Worm (Caenorhabditis elegans) whole organism, young adult: Measurements from ENCODE around the gene F14D7.3.

Experiments
- B0336.3 ChIP-seq: fragments of 200-800 bp; sonication (Bioruptor generic); IDR thresholded peaks from 2 replicates; pipeline ENCODE4 v1.3.6; 2022; ENCODE audit warnings: missing genetic modification characterization, missing compliant biosample characterization
- C17E4.6 ChIP-seq: fragments of 200-800 bp; sonication (Bioruptor generic); IDR thresholded peaks from 2 replicates; pipeline ENCODE4 v1.3.6; 2022; ENCODE audit warnings: missing genetic modification reagents, missing genetic modification characterization, missing compliant biosample characterization
- D2030.7 ChIP-seq: fragments of 200-800 bp; sonication (Bioruptor generic); IDR thresholded peaks from 2 replicates; pipeline ENCODE4 v1.3.6; 2022; ENCODE audit warnings: missing genetic modification reagents, missing genetic modification characterization, missing compliant biosample characterization
- F10E7.11 ChIP-seq: sonication (generic microtip); optimal IDR thresholded peaks from 2 replicates; lab custom pipeline; 2017; ENCODE audit warnings: mild to moderate bottlenecking, missing genetic modification characterization, moderate library complexity, missing compliant biosample characterization
- F57A8.1 ChIP-seq: fragments of 200-800 bp; sonication (Bioruptor generic); optimal IDR thresholded peaks from 2 replicates; lab custom pipeline; 2018; ENCODE audit warnings: mild to moderate bottlenecking, missing genetic modification characterization, moderate library complexity, missing compliant biosample characterization
- T07F8.4 ChIP-seq: sonication (generic microtip); optimal IDR thresholded peaks from 2 replicates; lab custom pipeline; 2016; ENCODE audit warnings: mild to moderate bottlenecking, missing genetic modification characterization, moderate library complexity, missing compliant biosample characterization
- Y67H2A.10 ChIP-seq: fragments of 200-800 bp; sonication (Bioruptor generic); conservative IDR thresholded peaks from 2 replicates; pipeline ENCODE4 v1.3.6; 2022; ENCODE audit warnings: missing genetic modification reagents, missing genetic modification characterization, missing compliant biosample characterization
- akir-1 ChIP-seq: fragments of 200-800 bp; sonication (Bioruptor generic); optimal IDR thresholded peaks from 2 replicates; lab custom pipeline; 2018; ENCODE audit warnings: mild to moderate bottlenecking, missing genetic modification characterization, moderate library complexity, missing compliant biosample characterization
- athp-1 ChIP-seq: sonication (generic microtip); optimal IDR thresholded peaks from 2 replicates; lab custom pipeline; 2017; ENCODE audit warnings: mild to moderate bottlenecking, missing genetic modification characterization, missing compliant biosample characterization
- attf-5 ChIP-seq: fragments of 200-800 bp; sonication (Bioruptor generic); optimal IDR thresholded peaks from 2 replicates; lab custom pipeline; 2018; ENCODE audit warnings: mild to moderate bottlenecking, missing genetic modification characterization, missing compliant biosample characterization
- ccch-3 ChIP-seq: fragments of 200-800 bp; sonication (Bioruptor generic); optimal IDR thresholded peaks from 2 replicates; lab custom pipeline; 2018; ENCODE audit warnings: mild to moderate bottlenecking, missing genetic modification characterization, missing compliant biosample characterization
- cebp-1 ChIP-seq, 2 experiments: fragments of 200-800 bp in 1 of 2; sonication (Bioruptor generic) in 1 of 2; sonication (generic microtip) in 1 of 2; IDR thresholded peaks in 1 of 2; optimal IDR thresholded peaks in 1 of 2; 2 replicates each; pipeline versions ENCODE4 v1.3.6 to Lab custom; 2017 to 2022; ENCODE audit warnings: missing compliant biosample characterization in 2 of 2, missing genetic modification characterization in 2 of 2, mild to moderate bottlenecking in 1 of 2, missing genetic modification reagents in 1 of 2, moderate library complexity in 1 of 2
- ceh-27 ChIP-seq: fragments of 200-800 bp; sonication (Bioruptor generic); optimal IDR thresholded peaks from 2 replicates; lab custom pipeline; 2018; ENCODE audit warnings: mild to moderate bottlenecking, missing genetic modification characterization, moderate library complexity, missing compliant biosample characterization
- ceh-79 ChIP-seq: sonication (generic microtip); optimal IDR thresholded peaks from 2 replicates; lab custom pipeline; 2017; ENCODE audit warnings: mild to moderate bottlenecking, missing genetic modification characterization, missing compliant biosample characterization
- dpff-1 ChIP-seq: sonication (generic microtip); optimal IDR thresholded peaks from 2 replicates; lab custom pipeline; 2017; ENCODE audit warnings: mild to moderate bottlenecking, missing genetic modification characterization, missing compliant biosample characterization
- dpl-1 ChIP-seq: fragments of 150-350 bp; optimal IDR thresholded peaks from 2 replicates; lab custom pipeline; 2014; ENCODE audit warnings: missing biosample characterization, missing genetic modification reagents, missing genetic modification characterization
- egl-44 ChIP-seq: fragments of 200-800 bp; sonication (Bioruptor generic); IDR thresholded peaks from 2 replicates; pipeline ENCODE4 v1.3.6; 2022; ENCODE audit warnings: missing genetic modification reagents, missing genetic modification characterization, missing compliant biosample characterization
- egrh-3 ChIP-seq: fragments of 200-800 bp; sonication (Bioruptor generic); IDR thresholded peaks from 2 replicates; pipeline ENCODE4 v1.3.6; 2022; ENCODE audit warnings: missing genetic modification reagents, missing genetic modification characterization, missing compliant biosample characterization
- gei-17 ChIP-seq: fragments of 200-800 bp; sonication (Bioruptor generic); optimal IDR thresholded peaks from 2 replicates; lab custom pipeline; 2018; ENCODE audit warnings: mild to moderate bottlenecking, missing genetic modification characterization, missing compliant biosample characterization
- hrde-1 ChIP-seq: sonication (generic microtip); optimal IDR thresholded peaks from 2 replicates; lab custom pipeline; 2016; ENCODE audit warnings: missing genetic modification characterization, mild to moderate bottlenecking, missing compliant biosample characterization, moderate library complexity, missing genotype, missing genetic modification reagents, borderline replicate concordance
- lag-1 ChIP-seq: fragments of 200-800 bp; sonication (Bioruptor generic); IDR thresholded peaks from 2 replicates; pipeline ENCODE4 v1.3.6; 2022; ENCODE audit warnings: missing genetic modification reagents, missing genetic modification characterization, missing compliant biosample characterization
- let-607 ChIP-seq, 2 experiments: fragments of 200-800 bp in 1 of 2; sonication (Bioruptor generic) in 1 of 2; sonication (generic microtip) in 1 of 2; optimal IDR thresholded peaks; 2 replicates each; lab custom pipeline; 2016 to 2018; ENCODE audit warnings: mild to moderate bottlenecking in 2 of 2, missing compliant biosample characterization in 2 of 2, missing genetic modification characterization in 2 of 2, moderate library complexity in 2 of 2, missing genotype in 1 of 2
- lin-35 ChIP-seq, 3 experiments: fragments of 150-350 bp in 2 of 3; sonication (generic microtip) in 1 of 3; optimal IDR thresholded peaks; 2 replicates each; lab custom pipeline; 2014 to 2018; ENCODE audit warnings: missing biosample characterization in 3 of 3, missing genetic modification characterization in 3 of 3, missing genetic modification reagents in 3 of 3
- lsy-27 ChIP-seq: sonication (generic microtip); optimal IDR thresholded peaks from 2 replicates; lab custom pipeline; 2017; ENCODE audit warnings: missing genetic modification characterization, mild to moderate bottlenecking, missing compliant biosample characterization, antibody characterized with exemption, missing genotype, borderline replicate concordance; ENCODE audit not compliant: insufficient read depth
- madf-3 ChIP-seq: fragments of 200-800 bp; sonication (Bioruptor generic); IDR thresholded peaks from 2 replicates; pipeline ENCODE4 v1.3.6; 2022; ENCODE audit warnings: missing genetic modification reagents, missing genetic modification characterization, missing compliant biosample characterization
- nfyb-1 ChIP-seq: fragments of 200-800 bp; sonication (Bioruptor generic); IDR thresholded peaks from 2 replicates; pipeline ENCODE4 v1.3.6; 2022; ENCODE audit warnings: missing genetic modification reagents, missing genetic modification characterization, missing compliant biosample characterization
- nhr-120 ChIP-seq: fragments of 200-800 bp; sonication (Bioruptor generic); IDR thresholded peaks from 2 replicates; pipeline ENCODE4 v1.3.6; 2022; ENCODE audit warnings: missing genetic modification characterization, missing compliant biosample characterization
- nhr-179 ChIP-seq: sonication (generic microtip); optimal IDR thresholded peaks from 2 replicates; lab custom pipeline; 2016; ENCODE audit warnings: mild to moderate bottlenecking, missing genetic modification characterization, missing compliant biosample characterization
- nhr-80 ChIP-seq: sonication (generic microtip); optimal IDR thresholded peaks from 2 replicates; lab custom pipeline; 2016; ENCODE audit warnings: missing genetic modification characterization, missing compliant biosample characterization
- pbrm-1 ChIP-seq: fragments of 200-800 bp; sonication (Bioruptor generic); IDR thresholded peaks from 2 replicates; pipeline ENCODE4 v1.3.6; 2022; ENCODE audit warnings: missing genetic modification reagents, missing genetic modification characterization, missing compliant biosample characterization
- pha-4 ChIP-seq: fragments of 150-350 bp; sonication (generic microtip); optimal IDR thresholded peaks from 2 replicates; lab custom pipeline; 2014; ENCODE audit warnings: missing biosample characterization, missing genetic modification reagents, missing genetic modification characterization
- tbx-9 ChIP-seq: sonication (generic microtip); optimal IDR thresholded peaks from 2 replicates; lab custom pipeline; 2016; ENCODE audit warnings: borderline replicate concordance, missing genetic modification characterization, inconsistent platforms, missing compliant biosample characterization
- unc-130 ChIP-seq: sonication (generic microtip); optimal IDR thresholded peaks from 2 replicates; lab custom pipeline; 2016; ENCODE audit warnings: missing genetic modification reagents, missing genetic modification characterization, missing compliant biosample characterization
- zfh-2 ChIP-seq: fragments of 200-800 bp; sonication (Bioruptor generic); conservative IDR thresholded peaks from 2 replicates; pipeline ENCODE4 v1.3.6; 2022; ENCODE audit warnings: missing genetic modification reagents, missing genetic modification characterization, missing compliant biosample characterization
- zim-3 ChIP-seq: sonication (generic microtip); optimal IDR thresholded peaks from 2 replicates; lab custom pipeline; 2017; ENCODE audit warnings: mild to moderate bottlenecking, missing genetic modification characterization, moderate library complexity, missing compliant biosample characterization
- ztf-26 ChIP-seq: sonication (generic microtip); optimal IDR thresholded peaks from 2 replicates; lab custom pipeline; 2017; ENCODE audit warnings: missing genetic modification characterization, missing compliant biosample characterization
- ztf-28 ChIP-seq: fragments of 200-800 bp; sonication (Bioruptor generic); IDR thresholded peaks from 2 replicates; pipeline ENCODE4 v1.3.6; 2022; ENCODE audit warnings: missing genetic modification reagents, missing genetic modification characterization, missing compliant biosample characterization
- ztf-6 ChIP-seq: fragments of 200-800 bp; sonication (Bioruptor generic); IDR thresholded peaks from 2 replicates; pipeline ENCODE4 v1.3.6; 2022; ENCODE audit warnings: missing genetic modification reagents, missing genetic modification characterization, missing compliant biosample characterization

Gene F14D7.3

ce11 chrV:14317204-14317603 is 20.6 kb downstream of the F14D7.3 start:
- TF ChIP-seq akir-1 (GFP tag; lab: Kevin White, UChicago) (no peak), Y67H2A.10 (no peak), F10E7.11 (no peak), ztf-26 (no peak)

DNA sequence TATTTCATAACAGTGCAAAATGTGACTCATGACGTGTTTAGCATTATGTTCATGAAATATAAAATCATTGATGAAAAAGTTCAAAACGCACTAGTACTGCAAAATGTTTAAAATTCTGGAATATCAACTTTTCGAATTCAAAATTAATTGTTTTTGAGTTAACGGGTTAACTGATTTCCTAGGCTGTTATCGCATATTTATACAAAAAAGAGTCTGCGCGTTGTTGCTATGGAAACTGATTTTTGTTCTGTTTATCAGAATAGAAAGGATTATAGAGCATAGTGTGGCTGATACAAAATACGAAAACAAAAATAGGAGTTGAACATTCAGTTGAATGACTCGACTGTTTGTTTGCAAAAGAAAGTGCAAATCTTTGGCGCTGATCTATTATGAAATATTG is 21.0 kb downstream of the F14D7.3 start:
- TF ChIP-seq tbx-9 (tag; lab: Kevin White, UChicago) (no peak), cebp-1 (GFP tag; IDR thresholded peaks at IDR 0.05; lab: Robert Waterston, UW) (no peak), cebp-1 (tag; optimal IDR thresholded peaks at IDR 0.05; lab: Kevin White, UChicago) (peak; percentile 1)

DNA sequence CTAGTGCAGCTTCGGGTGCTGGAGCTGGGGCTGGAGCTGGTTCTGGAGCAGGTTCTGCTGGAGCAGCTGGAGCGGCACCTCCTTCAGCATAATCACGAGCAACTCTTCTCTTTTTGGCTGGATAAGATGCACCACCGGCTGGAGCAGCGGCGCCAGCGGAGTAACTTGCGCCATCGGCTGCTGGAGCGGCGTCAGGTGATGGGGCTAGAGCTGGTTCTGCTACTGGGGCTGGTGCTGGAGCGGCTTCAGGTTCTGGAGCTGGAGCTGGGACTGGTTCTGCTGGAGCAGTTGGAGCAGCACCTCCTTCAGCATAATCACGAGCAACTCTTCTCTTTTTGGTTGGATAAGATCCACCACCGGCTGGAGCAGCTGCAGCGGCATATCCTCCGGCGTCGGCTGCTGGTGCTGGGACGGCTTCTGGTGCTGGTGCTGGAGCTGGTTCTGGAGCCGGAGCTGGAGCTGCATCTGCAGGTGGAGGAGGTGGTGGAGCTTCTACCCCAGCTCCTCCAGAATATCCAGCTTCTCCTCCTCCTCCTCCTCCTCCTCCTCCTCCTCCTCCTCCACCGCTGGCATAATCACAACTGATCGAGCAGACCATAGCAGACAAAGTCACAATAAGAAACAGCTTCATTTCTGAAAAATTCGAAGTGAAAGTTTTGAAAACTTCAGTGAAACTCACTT is 22.6 kb downstream of the F14D7.3 start, which contains the start of gene F47B8.13:
F47B8.13 (minus strand) TSS at position 631 of the 681 bp plus-strand sequence.
- TF ChIP-seq ztf-6 (GFP tag; lab: Robert Waterston, UW) (no peak), ztf-28 (GFP tag; lab: Robert Waterston, UW) (peak; percentile 4; the same call in 1 of the 2 replicates), ceh-79 (tag; lab: Kevin White, UChicago) (peak; percentile 8), zfh-2 (GFP tag; lab: Robert Waterston, UW) (peak; percentile 95), egrh-3 (GFP tag; lab: Robert Waterston, UW) (peak; percentile 95)
- TF ChIP-seq, all 124 proteins: peak for 4

- TF ChIP-seq ztf-26 = no peak
- TF ChIP-seq ccch-3 (GFP tag; lab: Kevin White, UChicago) = no peak
- no peak for TF ChIP-seq gei-17 (GFP tag; lab: Kevin White, UChicago)
- TF ChIP-seq nhr-120 = no peak
- TF ChIP-seq hrde-1 (tag; lab: Kevin White, UChicago) = no peak
- no peak for TF ChIP-seq C17E4.6
- TF ChIP-seq let-607 (tag; optimal IDR thresholded peaks at IDR 0.05; lab: Kevin White, UChicago) = no peak
- no peak for TF ChIP-seq pbrm-1 (GFP tag; lab: Robert Waterston, UW)
- TF ChIP-seq lsy-27 = no peak
- TF ChIP-seq lin-35 (GFP tag; optimal IDR thresholded peaks at IDR 0.05; lab: Kevin White, UChicago) = no peak
- TF ChIP-seq F57A8.1 (GFP tag; lab: Kevin White, UChicago) = no peak
- TF ChIP-seq egl-44 (GFP tag; lab: Robert Waterston, UW) = no peak
- TF ChIP-seq T07F8.4 = no peak
- no peak for TF ChIP-seq ceh-27 (GFP tag; lab: Kevin White, UChicago)
- no peak for TF ChIP-seq D2030.7 (GFP tag; lab: Robert Waterston, UW)
- no peak for TF ChIP-seq dpff-1 (tag; lab: Kevin White, UChicago)
- TF ChIP-seq pha-4 (tag; lab: Kevin White, UChicago) = no peak
- TF ChIP-seq nhr-80 (tag; lab: Kevin White, UChicago) = no peak
- no peak for TF ChIP-seq dpl-1 (GFP tag; lab: Kevin White, UChicago)
- no peak for TF ChIP-seq akir-1 (GFP tag; lab: Kevin White, UChicago)
These were observed 23.6 kb downstream of the F14D7.3 start, which contains the start of gene F47B8.14 for ce11 chrV:14320246-14320645. F47B8.14 (plus strand) TSS chrV:14320546.

DNA sequence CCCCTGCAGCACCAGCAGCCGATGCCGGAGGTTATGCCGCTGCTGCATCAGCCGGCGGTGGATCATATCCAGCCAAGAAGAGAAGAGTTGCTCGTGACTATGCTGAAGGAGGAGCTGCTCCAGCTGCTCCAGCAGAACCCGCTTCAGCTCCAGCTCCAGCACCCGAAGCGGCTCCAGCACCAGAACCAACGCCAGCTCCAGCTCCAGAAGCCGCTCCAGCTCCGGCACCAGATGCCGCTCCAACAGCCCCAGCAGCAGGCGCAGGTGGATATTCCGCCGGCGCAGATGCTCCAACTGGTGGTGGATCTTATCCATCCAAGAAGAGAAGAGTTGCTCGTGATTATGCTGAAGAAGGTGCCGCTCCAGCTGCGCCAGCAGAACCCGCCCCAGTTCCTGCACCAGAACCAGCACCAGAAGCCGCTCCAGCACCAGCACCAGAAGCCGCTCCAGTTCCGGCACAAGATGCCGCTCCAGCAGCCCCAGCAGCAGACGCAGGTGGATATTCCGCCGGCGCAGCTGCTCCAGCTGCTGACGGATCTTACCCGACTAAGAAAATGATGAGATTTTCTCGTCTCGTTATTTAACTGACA is 24.2 kb downstream of the F14D7.3 start:
- TF ChIP-seq zfh-2 (GFP tag; lab: Robert Waterston, UW) (peak; percentile 95), T07F8.4 (no peak), lag-1 (GFP tag; lab: Robert Waterston, UW) (no peak), nhr-179 (no peak), F57A8.1 (GFP tag; lab: Kevin White, UChicago) (peak; percentile 31), madf-3 (no peak), nfyb-1 (GFP tag; lab: Robert Waterston, UW) (0 out of 2 replicates have a peak, but pooled peaks have one; percentile 30), zim-3 (no peak), B0336.3 (GFP tag; lab: Robert Waterston, UW) (peak; percentile 31; the same call in 1 of the 2 replicates), egrh-3 (GFP tag; lab: Robert Waterston, UW) (peak; percentile 98), athp-1 (peak; percentile 15), attf-5 (GFP tag; lab: Kevin White, UChicago) (peak; percentile 23), ztf-6 (GFP tag; lab: Robert Waterston, UW) (no peak), pbrm-1 (GFP tag; lab: Robert Waterston, UW) (0 out of 2 replicates have a peak, but pooled peaks have one; percentile 14), unc-130 (GFP tag; lab: Kevin White, UChicago) (no peak)
